Fruit fly (Drosophila melanogaster): ENCODE results near the gene CG33640.

CG33640 gene

dm6 chr2L:13514945-13515687 is 12.5 kb upstream of the CG33640 start:
- no peak for TF ChIP-seq usp (GFP tag; optimal IDR thresholded peaks at IDR 0.05)
- TF ChIP-seq Dll (optimal IDR thresholded peaks at IDR 0.05) = no peak
- no peak for TF ChIP-seq EcR (GFP tag; optimal IDR thresholded peaks at IDR 0.05)
- TF ChIP-seq CG8478 (optimal IDR thresholded peaks at IDR 0.05) = no peak

DNA sequence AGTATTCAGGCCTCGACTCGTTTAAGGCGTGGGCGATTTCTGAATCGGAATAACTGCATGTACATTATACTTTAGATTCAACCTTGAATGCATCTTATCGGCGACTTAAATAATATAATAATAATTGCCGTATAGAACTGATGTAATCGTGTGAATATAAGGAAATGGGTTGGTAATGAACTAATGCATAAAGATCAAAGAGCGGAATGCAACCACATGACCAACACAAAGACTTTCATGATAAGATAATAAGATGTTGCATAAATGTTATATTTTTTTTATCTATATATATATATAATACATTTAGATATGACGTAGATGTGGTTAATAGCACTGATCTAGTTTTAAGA is 12.0 kb upstream of the CG33640 start:
- TF ChIP-seq usp (GFP tag; optimal IDR thresholded peaks at IDR 0.05) = no peak
- no peak for TF ChIP-seq EcR (GFP tag; optimal IDR thresholded peaks at IDR 0.05)
- no peak for TF ChIP-seq psq (optimal IDR thresholded peaks at IDR 0.05)
- no peak for TF ChIP-seq CG8478 (optimal IDR thresholded peaks at IDR 0.05)
- TF ChIP-seq pan (optimal IDR thresholded peaks at IDR 0.05) = no peak
- TF ChIP-seq Dll (optimal IDR thresholded peaks at IDR 0.05) = no peak

dm6 chr2L:13521807-13522206 is 5.8 kb upstream of the CG33640 start:
- no peak for TF ChIP-seq usp (GFP tag; optimal IDR thresholded peaks at IDR 0.05)
- no peak for TF ChIP-seq pan (optimal IDR thresholded peaks at IDR 0.05)
- TF ChIP-seq Dll (optimal IDR thresholded peaks at IDR 0.05) = no peak
- no peak for TF ChIP-seq psq (optimal IDR thresholded peaks at IDR 0.05)
- TF ChIP-seq EcR (GFP tag; optimal IDR thresholded peaks at IDR 0.05) = no peak
- no peak for TF ChIP-seq CG8478 (optimal IDR thresholded peaks at IDR 0.05)

dm6 chr2L:13528742-13529141 is 1.1 kb downstream of the CG33640 start, which contains the start of gene CG33641:
CG33641 (plus strand) TSS chr2L:13529042.
- no peak for TF ChIP-seq usp (GFP tag; optimal IDR thresholded peaks at IDR 0.05)
- no peak for TF ChIP-seq Dll (optimal IDR thresholded peaks at IDR 0.05)
- no peak for TF ChIP-seq pan (optimal IDR thresholded peaks at IDR 0.05)
- TF ChIP-seq CG8478 (optimal IDR thresholded peaks at IDR 0.05) = no peak
- TF ChIP-seq EcR (GFP tag; optimal IDR thresholded peaks at IDR 0.05) = no peak
- TF ChIP-seq psq (optimal IDR thresholded peaks at IDR 0.05) = no peak

DNA sequence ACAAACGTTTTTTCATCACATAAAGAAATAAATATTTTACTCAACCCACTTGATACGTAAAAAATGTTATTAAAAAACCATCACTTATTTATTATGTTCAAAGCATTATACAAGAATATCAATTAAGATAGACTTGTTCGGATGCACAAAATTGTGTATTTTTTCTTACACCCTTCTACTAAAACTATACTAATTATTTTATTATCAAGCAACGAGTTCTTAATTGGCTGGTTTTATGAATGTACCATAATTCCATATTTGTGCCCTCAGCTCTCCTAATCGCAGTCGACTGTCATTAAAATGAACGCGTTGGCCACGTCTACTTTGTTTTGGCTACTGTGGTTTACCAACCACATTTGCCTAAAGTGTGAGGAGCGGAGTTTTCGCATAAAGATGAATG is 2.0 kb downstream of the CG33640 start, which contains the start of gene CG33642:
Gene CG33642 (plus strand): TSS at position 301 of the 400 bp plus-strand sequence.
- TF ChIP-seq usp (GFP tag; optimal IDR thresholded peaks at IDR 0.05) = no peak
- no peak for TF ChIP-seq pan (optimal IDR thresholded peaks at IDR 0.05)
- no peak for TF ChIP-seq CG8478 (optimal IDR thresholded peaks at IDR 0.05)
- TF ChIP-seq Dll (optimal IDR thresholded peaks at IDR 0.05) = no peak
- no peak for TF ChIP-seq EcR (GFP tag; optimal IDR thresholded peaks at IDR 0.05)
- no peak for TF ChIP-seq psq (optimal IDR thresholded peaks at IDR 0.05)

dm6 chr2L:13530774-13531173 is 3.1 kb downstream of the CG33640 start, which contains the start of gene CG33643:
CG33643 (plus strand) TSS chr2L:13531074.
- TF ChIP-seq usp (GFP tag; optimal IDR thresholded peaks at IDR 0.05) (no peak), pan (optimal IDR thresholded peaks at IDR 0.05) (no peak), psq (optimal IDR thresholded peaks at IDR 0.05) (no peak), CG8478 (optimal IDR thresholded peaks at IDR 0.05) (no peak)

DNA sequence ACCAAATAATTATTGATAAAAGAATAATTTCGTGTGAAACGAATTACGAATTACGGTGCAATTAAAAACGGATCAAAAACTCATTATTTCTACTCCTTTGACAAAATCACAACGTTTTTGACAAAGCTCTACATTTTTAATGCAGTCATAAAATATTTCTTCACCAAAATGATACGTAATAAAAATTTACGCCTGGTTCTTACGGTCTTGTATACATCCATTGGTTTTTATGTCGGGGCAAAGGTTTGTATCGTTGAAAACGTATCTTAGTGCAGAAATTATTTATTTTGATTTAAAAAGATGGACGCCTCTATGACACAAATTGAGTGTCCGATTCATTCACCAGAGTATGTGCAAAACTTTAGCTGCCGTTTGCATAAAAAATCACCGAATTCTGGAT is 4.1 kb downstream of the CG33640 start, which contains the start of gene CG33644:
Gene CG33644 (plus strand): TSS at position 301 of the 400 bp plus-strand sequence.
- no peak for TF ChIP-seq Dll (optimal IDR thresholded peaks at IDR 0.05)
- no peak for TF ChIP-seq usp (GFP tag; optimal IDR thresholded peaks at IDR 0.05)
- no peak for TF ChIP-seq pan (optimal IDR thresholded peaks at IDR 0.05)
- no peak for TF ChIP-seq EcR (GFP tag; optimal IDR thresholded peaks at IDR 0.05)
- TF ChIP-seq CG8478 (optimal IDR thresholded peaks at IDR 0.05) = no peak
- no peak for TF ChIP-seq psq (optimal IDR thresholded peaks at IDR 0.05)

- TF ChIP-seq usp (GFP tag; optimal IDR thresholded peaks at IDR 0.05) (no peak), psq (optimal IDR thresholded peaks at IDR 0.05) (no peak), Dll (optimal IDR thresholded peaks at IDR 0.05) (no peak), CG8478 (optimal IDR thresholded peaks at IDR 0.05) (no peak)
Measured at dm6 chr2L:13532524-13532923, 4.9 kb downstream of the CG33640 start, which contains the start of gene CG33645. CG33645 (plus strand) TSS chr2L:13532824.

DNA sequence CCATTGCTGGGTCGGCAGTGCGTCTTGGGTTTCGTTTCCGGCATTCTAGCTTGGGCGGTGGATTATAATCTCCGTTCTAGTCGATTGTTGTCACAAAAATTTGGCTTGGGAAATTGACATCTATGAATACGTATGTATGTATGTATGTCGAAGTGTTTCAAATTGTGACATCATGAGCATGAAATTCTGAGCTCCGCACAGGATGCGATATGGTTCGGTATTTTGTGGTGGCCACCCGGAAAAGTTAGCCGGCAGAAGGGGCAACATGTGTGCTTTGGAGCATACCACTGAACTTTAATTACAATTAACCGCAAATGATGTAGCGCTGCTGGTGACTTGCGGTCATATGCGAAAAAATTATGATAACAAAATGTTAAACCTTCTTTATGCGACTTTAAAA is 8.0 kb downstream of the CG33640 start, which contains the start of gene CG15638:
Gene CG15638 (minus strand): TSS at position 101 of the 400 bp plus-strand sequence.
- TF ChIP-seq pan (optimal IDR thresholded peaks at IDR 0.05) (no peak), usp (GFP tag; optimal IDR thresholded peaks at IDR 0.05) (no peak), psq (optimal IDR thresholded peaks at IDR 0.05) (no peak), CG8478 (optimal IDR thresholded peaks at IDR 0.05) (no peak), Dll (optimal IDR thresholded peaks at IDR 0.05) (no peak), EcR (GFP tag; optimal IDR thresholded peaks at IDR 0.05) (no peak)

- TF ChIP-seq Dll (optimal IDR thresholded peaks at IDR 0.05) (no peak), usp (GFP tag; optimal IDR thresholded peaks at IDR 0.05) (no peak), pan (optimal IDR thresholded peaks at IDR 0.05) (no peak), psq (optimal IDR thresholded peaks at IDR 0.05) (no peak), EcR (GFP tag; optimal IDR thresholded peaks at IDR 0.05) (no peak), CG8478 (optimal IDR thresholded peaks at IDR 0.05) (no peak)
Measured at dm6 chr2L:13540704-13541103, 13.1 kb downstream of the CG33640 start, which contains the start of gene CG16852. CG16852 (plus strand) TSS chr2L:13540751.

DNA sequence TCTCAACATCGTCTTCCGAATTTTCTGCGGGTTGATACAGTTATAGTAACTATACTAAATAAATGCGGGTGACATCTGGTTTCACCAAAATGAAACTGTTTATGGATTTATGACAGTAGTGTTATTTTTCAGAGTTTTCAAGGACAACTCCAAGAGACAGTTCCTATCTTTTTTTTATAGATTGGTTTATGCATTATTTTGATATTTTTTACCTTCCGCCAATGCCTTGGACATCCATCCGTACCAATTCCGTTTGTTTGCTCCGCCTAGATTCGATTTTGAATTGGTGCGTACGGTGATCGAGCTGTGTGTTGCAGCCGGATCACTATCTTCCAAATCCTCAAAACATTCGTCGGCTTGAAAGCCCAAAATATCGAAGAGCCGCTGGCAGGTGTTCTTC is 14.3 kb downstream of the CG33640 start, which contains the start of gene CG16853:
Gene CG16853 (plus strand): TSS at position 301 of the 400 bp plus-strand sequence.
- TF ChIP-seq usp (GFP tag; optimal IDR thresholded peaks at IDR 0.05) (no peak), CG8478 (optimal IDR thresholded peaks at IDR 0.05) (no peak), pan (optimal IDR thresholded peaks at IDR 0.05) (no peak), Dll (optimal IDR thresholded peaks at IDR 0.05) (no peak), EcR (GFP tag; optimal IDR thresholded peaks at IDR 0.05) (no peak), psq (optimal IDR thresholded peaks at IDR 0.05) (no peak)

DNA sequence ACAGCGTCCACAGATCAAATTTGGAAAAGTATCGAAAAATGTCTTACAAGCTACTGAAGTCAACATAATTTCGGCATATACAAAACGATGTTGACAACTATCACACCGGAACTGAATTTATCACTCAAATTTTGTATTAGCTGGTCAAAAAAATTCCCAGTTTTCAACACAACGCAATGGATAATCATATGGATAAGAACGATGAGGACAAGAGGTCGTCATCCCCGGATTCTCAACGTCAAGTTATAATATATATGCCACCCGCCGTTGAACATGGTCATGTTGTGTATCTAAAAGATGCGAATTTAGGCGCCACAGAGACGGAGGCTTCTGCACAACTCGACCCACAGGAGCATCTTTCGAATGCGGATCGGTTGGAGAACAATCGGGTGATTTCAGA is 14.8 kb downstream of the CG33640 start, which contains the start of gene CG9263:
Gene CG9263 (minus strand): TSS at position 101 of the 400 bp plus-strand sequence.
- no peak for TF ChIP-seq usp (GFP tag; optimal IDR thresholded peaks at IDR 0.05)
- TF ChIP-seq psq (optimal IDR thresholded peaks at IDR 0.05) = no peak
- TF ChIP-seq CG8478 (optimal IDR thresholded peaks at IDR 0.05) = no peak
- no peak for TF ChIP-seq Dll (optimal IDR thresholded peaks at IDR 0.05)
- no peak for TF ChIP-seq pan (optimal IDR thresholded peaks at IDR 0.05)
- TF ChIP-seq EcR (GFP tag; optimal IDR thresholded peaks at IDR 0.05) = no peak
